ENCODE assay signal across 1 fruit fly cellular context in the genomic region with DNA sequence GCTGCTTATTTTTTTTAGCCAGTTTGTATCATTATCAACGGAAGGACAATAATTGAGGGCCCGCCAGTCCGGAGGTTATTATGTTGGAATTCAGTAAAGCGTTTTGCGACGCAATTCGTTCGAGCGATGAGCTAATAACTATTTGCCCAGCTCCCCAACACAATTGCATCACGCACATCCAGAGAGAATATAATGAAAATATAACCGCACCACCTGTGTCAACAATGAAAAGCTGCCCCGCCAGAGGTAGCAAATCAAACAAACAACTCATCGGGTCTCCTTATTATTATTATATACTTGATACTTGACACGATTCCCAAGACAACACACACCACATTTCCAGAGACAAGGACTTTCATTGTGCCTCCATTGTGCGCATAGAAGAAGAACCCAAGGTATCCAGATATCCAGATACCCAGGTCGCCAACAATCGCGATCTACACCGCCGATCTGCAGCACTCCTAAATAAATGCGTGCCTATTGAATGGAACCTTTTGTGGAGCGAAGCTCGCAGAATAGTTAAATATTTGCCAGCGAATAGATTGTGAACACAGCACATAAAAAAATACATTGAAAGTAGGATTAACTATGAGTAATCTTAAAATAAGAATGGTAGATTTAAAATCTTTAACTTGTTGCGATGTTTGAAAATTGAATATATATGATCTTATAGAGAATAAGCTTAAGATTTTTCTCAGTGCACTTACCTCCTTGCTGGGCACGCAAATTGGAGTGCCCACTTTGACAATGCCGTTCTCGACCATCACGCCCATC.
TF ChIP-seq lines count a peak whose summit lies in the region.

No protein-coding gene starts in this region.

TF ChIP-seq in whole organism, prepupa, 60 proteins besides CTCF, POLR2A, EP300 and RAD21 (continued from another document):
- TF ChIP-seq spab (GFP tag; optimal IDR thresholded peaks at IDR 0.05; lab: Kevin White, UChicago) = peak; percentile 10
- TF ChIP-seq Smox (GFP tag; optimal IDR thresholded peaks at IDR 0.05; lab: Kevin White, UChicago) = no peak
- no peak for TF ChIP-seq acj6 (GFP tag; optimal IDR thresholded peaks at IDR 0.05; lab: Kevin White, UChicago)
- peak; percentile 15; the same call in 1 of the 2 replicates for TF ChIP-seq CG15336 (GFP tag; IDR thresholded peaks at IDR 0.05; lab: Robert Waterston, UW)
- TF ChIP-seq CG8119 (GFP tag; IDR thresholded peaks at IDR 0.05; lab: Robert Waterston, UW) = 0 out of 3 replicates have a peak, but pooled peaks have one; percentile 45
- peak; percentile 10 for TF ChIP-seq pdm3 (GFP tag; optimal IDR thresholded peaks at IDR 0.05; lab: Kevin White, UChicago)
- peak; percentile 41 for TF ChIP-seq CG6808 (GFP tag; optimal IDR thresholded peaks at IDR 0.05; lab: Kevin White, UChicago)
- TF ChIP-seq fkh (GFP tag; optimal IDR thresholded peaks at IDR 0.05; lab: Kevin White, UChicago) = peak; percentile 23
- TF ChIP-seq Gug (GFP tag; IDR thresholded peaks at IDR 0.05; lab: Robert Waterston, UW) = peak; percentile 36; the same call in 1 of the 2 replicates
- TF ChIP-seq Eip78C (GFP tag; lab: Kevin White, UChicago) = peak; percentile 72
